Worm (Caenorhabditis elegans): ENCODE measurements around the gene C05D11.8.

The C05D11.8 gene

DNA sequence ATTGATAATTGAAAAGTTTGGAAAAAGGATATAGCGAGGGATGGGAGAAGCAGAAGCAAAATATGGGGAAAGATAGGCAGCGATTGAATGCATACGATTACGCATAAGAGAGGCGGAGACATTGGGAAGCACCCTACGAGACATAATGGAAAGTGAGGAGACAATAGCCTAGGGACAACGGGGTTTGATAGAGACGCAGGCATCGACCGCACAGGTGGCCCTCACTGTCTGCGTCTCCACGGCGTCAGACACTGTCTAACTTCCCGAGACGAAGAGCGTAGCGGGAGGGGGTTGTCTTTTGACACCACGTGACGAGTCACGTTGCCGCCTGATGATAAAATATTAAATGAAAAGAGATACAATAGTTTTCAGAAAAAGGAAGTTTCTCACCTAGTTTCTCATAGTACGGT, 6.1 kb downstream of the C05D11.8 start:
- TF ChIP-seq mxl-1 (tag; optimal IDR thresholded peaks at IDR 0.05): no peak
- no peak for TF ChIP-seq fkh-3 (tag; optimal IDR thresholded peaks at IDR 0.05)
- no peak for TF ChIP-seq tbx-9 (tag; optimal IDR thresholded peaks at IDR 0.05; ENCODE audit: borderline replicate concordance)
- TF ChIP-seq somi-1 (GFP tag; optimal IDR thresholded peaks at IDR 0.05): peak; percentile 88
- TF ChIP-seq nhr-90 (tag; optimal IDR thresholded peaks at IDR 0.05): no peak
- TF ChIP-seq lin-54 (GFP tag; optimal IDR thresholded peaks at IDR 0.05): peak; percentile 71
- TF ChIP-seq chd-7 (tag; optimal IDR thresholded peaks at IDR 0.05): peak; percentile 86
- TF ChIP-seq B0035.1 (tag; optimal IDR thresholded peaks at IDR 0.05): no peak
- TF ChIP-seq hrde-1 (tag; optimal IDR thresholded peaks at IDR 0.05; ENCODE audit: borderline replicate concordance): no peak
- TF ChIP-seq ceh-79 (tag; optimal IDR thresholded peaks at IDR 0.05): no peak
- TF ChIP-seq egl-44 (GFP tag; IDR thresholded peaks at IDR 0.05): peak; percentile 91
- peak; percentile 66 for TF ChIP-seq lin-26 (GFP tag; IDR thresholded peaks at IDR 0.05)
- no peak for TF ChIP-seq rpc-1 (optimal IDR thresholded peaks at IDR 0.05)
- no peak for TF ChIP-seq rpc-1 (tag; optimal IDR thresholded peaks at IDR 0.05)
- TF ChIP-seq ceh-91 (GFP tag; IDR thresholded peaks at IDR 0.05): no peak
- peak; percentile 60 for TF ChIP-seq ztf-22 (GFP tag; optimal IDR thresholded peaks at IDR 0.05)
- 0 out of 2 replicates have a peak, but pooled peaks have one; percentile 7 for TF ChIP-seq cebp-1 (GFP tag; IDR thresholded peaks at IDR 0.05)
- peak; percentile 88 for TF ChIP-seq cebp-1 (tag; optimal IDR thresholded peaks at IDR 0.05)
- no peak for TF ChIP-seq hlh-26 (GFP tag; conservative IDR thresholded peaks at IDR 0.05)
- no peak for TF ChIP-seq ama-1 (optimal IDR thresholded peaks at IDR 0.05)
- no peak for TF ChIP-seq ama-1 (GFP tag; optimal IDR thresholded peaks at IDR 0.05)
- peak; percentile 88 for TF ChIP-seq ztf-26 (tag; optimal IDR thresholded peaks at IDR 0.05)
- no peak for TF ChIP-seq snpc-1.1 (tag; optimal IDR thresholded peaks at IDR 0.05; ENCODE audit: insufficient read depth)
- TF ChIP-seq nfya-1 (tag; optimal IDR thresholded peaks at IDR 0.05; ENCODE audit: borderline replicate concordance, insufficient read depth): no peak
- no peak for TF ChIP-seq lsl-1 (GFP tag; optimal IDR thresholded peaks at IDR 0.05)
- no peak for TF ChIP-seq attf-3 (GFP tag; conservative IDR thresholded peaks at IDR 0.05)
- TF ChIP-seq aptf-3 (GFP tag; IDR thresholded peaks at IDR 0.05): no peak
- peak; percentile 76 for TF ChIP-seq gei-17 (GFP tag; optimal IDR thresholded peaks at IDR 0.05)
- peak; percentile 63 for TF ChIP-seq ztf-3 (GFP tag; optimal IDR thresholded peaks at IDR 0.05)
- TF ChIP-seq F33H1.4 (GFP tag; IDR thresholded peaks at IDR 0.05): no peak
- peak; percentile 89 for TF ChIP-seq repo-1 (tag; optimal IDR thresholded peaks at IDR 0.05)
- no peak for TF ChIP-seq aptf-2 (GFP tag; conservative IDR thresholded peaks at IDR 0.05)
- TF ChIP-seq lin-40 (tag; optimal IDR thresholded peaks at IDR 0.05): peak; percentile 90
- no peak for TF ChIP-seq Y79H2A.3 (GFP tag; conservative IDR thresholded peaks at IDR 0.05)
- TF ChIP-seq Y56A3A.18 (GFP tag; IDR thresholded peaks at IDR 0.05): peak; percentile 60
- TF ChIP-seq unc-130 (GFP tag; optimal IDR thresholded peaks at IDR 0.05): no peak
- TF ChIP-seq ceh-100 (GFP tag; IDR thresholded peaks at IDR 0.05): peak; percentile 51
- peak; percentile 5 for TF ChIP-seq T07F8.4 (tag; optimal IDR thresholded peaks at IDR 0.05)
- TF ChIP-seq hsf-1 (GFP tag; IDR thresholded peaks at IDR 0.05): no peak
- TF ChIP-seq pha-4 (tag; optimal IDR thresholded peaks at IDR 0.05): no peak
- no peak for TF ChIP-seq lir-1 (GFP tag; conservative IDR thresholded peaks at IDR 0.05)
- peak; percentile 75 for TF ChIP-seq nhr-80 (tag; optimal IDR thresholded peaks at IDR 0.05)
- no peak for TF ChIP-seq T26A5.8 (tag; optimal IDR thresholded peaks at IDR 0.05)
- no peak for TF ChIP-seq sea-2 (GFP tag; IDR thresholded peaks at IDR 0.05)
- no peak for TF ChIP-seq Y53G8AR.9 (GFP tag; conservative IDR thresholded peaks at IDR 0.05)
- TF ChIP-seq lin-35 (GFP tag; optimal IDR thresholded peaks at IDR 0.05): peak in 1 of 3 experiments; percentile 23
- no peak for TF ChIP-seq ztf-6 (GFP tag; IDR thresholded peaks at IDR 0.05)
- peak; percentile 78 for TF ChIP-seq F22D6.2 (tag; optimal IDR thresholded peaks at IDR 0.05)
- TF ChIP-seq F57A8.1 (GFP tag; optimal IDR thresholded peaks at IDR 0.05): no peak
- TF ChIP-seq bed-1 (GFP tag; IDR thresholded peaks at IDR 0.05): no peak
